Worm (Caenorhabditis elegans): ENCODE measurements around the gene ergi-3.

ergi-3 gene

DNA sequence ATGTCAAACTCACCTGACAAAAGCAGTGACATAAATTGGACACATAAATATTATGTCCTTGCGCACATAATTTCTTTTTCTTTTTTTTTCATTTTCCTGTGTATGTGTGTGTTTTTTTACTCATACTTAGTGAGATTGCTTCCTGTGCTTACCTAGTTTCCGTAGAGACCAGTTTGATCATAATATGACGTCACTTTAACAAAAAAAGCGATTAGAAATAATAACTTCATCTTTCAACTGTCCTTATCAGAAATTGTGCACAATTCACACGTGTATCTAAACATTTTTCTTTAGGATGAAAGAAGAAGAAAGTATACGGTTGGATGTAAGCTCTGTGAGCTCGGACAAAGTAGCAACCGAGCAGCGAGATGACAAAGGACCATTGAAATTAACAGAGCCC is 5.5 kb upstream of the ergi-3 start:
- TF ChIP-seq tab-1 (GFP tag; IDR thresholded peaks at IDR 0.05): no peak
- no peak for TF ChIP-seq ztf-23 (GFP tag; IDR thresholded peaks at IDR 0.05)
- no peak for TF ChIP-seq T22C8.4 (GFP tag; IDR thresholded peaks at IDR 0.05)
- TF ChIP-seq med-1 (GFP tag; optimal IDR thresholded peaks at IDR 0.05; ENCODE audit: insufficient read depth): no peak
- no peak for TF ChIP-seq cog-1 (tag; optimal IDR thresholded peaks at IDR 0.05)
- no peak for TF ChIP-seq klf-2 (GFP tag; conservative IDR thresholded peaks at IDR 0.05)
- TF ChIP-seq ref-1 (GFP tag; conservative IDR thresholded peaks at IDR 0.05): no peak
- no peak for TF ChIP-seq ztf-29 (GFP tag; IDR thresholded peaks at IDR 0.05)
- no peak for TF ChIP-seq flt-1 (GFP tag; IDR thresholded peaks at IDR 0.05)

DNA sequence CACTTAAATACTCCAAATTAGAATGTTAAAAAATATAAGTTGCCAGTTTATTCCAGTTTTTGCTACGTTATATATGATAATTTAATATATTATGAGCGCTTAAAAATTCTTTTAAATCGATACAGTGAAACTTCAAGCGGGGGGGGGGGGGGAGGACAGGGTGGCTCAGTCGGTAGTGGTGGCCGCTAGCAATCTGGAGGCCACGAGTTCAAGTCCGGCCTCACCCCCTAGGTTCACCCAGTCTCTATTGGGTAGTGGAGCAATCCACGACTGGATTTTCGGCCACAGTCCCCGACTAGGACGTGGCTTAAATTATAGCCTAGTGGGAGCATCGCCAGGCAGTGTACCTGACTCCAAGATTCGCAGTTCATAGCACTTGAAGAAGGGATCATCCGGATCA is 4.4 kb upstream of the ergi-3 start:
- TF ChIP-seq med-1 (GFP tag; optimal IDR thresholded peaks at IDR 0.05; ENCODE audit: insufficient read depth) (no peak), klf-2 (GFP tag; conservative IDR thresholded peaks at IDR 0.05) (no peak), ztf-29 (GFP tag; IDR thresholded peaks at IDR 0.05) (no peak), tab-1 (GFP tag; IDR thresholded peaks at IDR 0.05) (no peak), cog-1 (tag; optimal IDR thresholded peaks at IDR 0.05) (no peak), ztf-23 (GFP tag; IDR thresholded peaks at IDR 0.05) (no peak), T22C8.4 (GFP tag; IDR thresholded peaks at IDR 0.05) (no peak), ref-1 (GFP tag; conservative IDR thresholded peaks at IDR 0.05) (no peak), flt-1 (GFP tag; IDR thresholded peaks at IDR 0.05) (no peak)

DNA sequence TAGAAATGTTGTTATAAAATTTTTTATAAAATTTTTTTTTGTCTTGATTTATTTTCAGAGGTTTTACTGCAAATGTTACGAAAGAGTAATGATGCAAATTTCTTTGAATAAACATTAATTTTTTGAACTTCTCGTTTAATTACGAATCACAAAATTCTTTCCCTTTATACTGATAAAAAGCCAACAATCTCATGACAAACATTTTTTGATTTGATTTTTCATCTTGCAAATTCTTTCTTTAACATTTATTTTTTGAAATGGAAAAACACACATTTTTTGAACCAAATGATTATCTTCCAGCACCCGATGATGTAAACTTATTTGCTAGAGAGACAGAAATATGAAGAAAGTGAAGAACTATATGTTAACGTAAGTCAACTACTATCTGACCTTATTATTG is 3.6 kb upstream of the ergi-3 start, which contains the start of gene K09E9.1:
Gene K09E9.1, plus strand, starts transcription at position 301 of the 400 bp plus-strand sequence.
- no peak for TF ChIP-seq med-1 (GFP tag; optimal IDR thresholded peaks at IDR 0.05; ENCODE audit: insufficient read depth)
- TF ChIP-seq cog-1 (tag; optimal IDR thresholded peaks at IDR 0.05): no peak
- no peak for TF ChIP-seq ref-1 (GFP tag; conservative IDR thresholded peaks at IDR 0.05)

DNA sequence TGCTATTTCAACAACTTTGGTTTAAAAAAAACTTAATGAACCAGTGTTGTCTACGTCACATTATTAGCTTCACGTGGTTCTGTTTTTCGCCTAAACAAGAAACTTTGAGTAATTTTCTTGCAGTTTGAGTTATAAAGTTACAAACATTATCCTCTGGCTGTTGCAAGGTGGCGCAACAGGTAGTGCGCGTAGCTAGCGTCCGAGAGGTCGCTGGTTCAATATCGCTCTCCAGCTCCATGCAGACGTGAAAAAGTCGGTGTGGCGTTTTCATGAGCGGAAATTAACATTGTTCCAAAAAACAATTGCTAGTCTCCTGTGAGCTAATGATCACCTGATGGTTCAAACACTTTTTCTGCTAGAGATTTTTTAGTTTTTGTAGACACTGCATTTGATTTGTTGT is 2.7 kb upstream of the ergi-3 start:
- TF ChIP-seq flt-1 (GFP tag; IDR thresholded peaks at IDR 0.05) (peak; percentile 75), klf-2 (GFP tag; conservative IDR thresholded peaks at IDR 0.05) (no peak), med-1 (GFP tag; optimal IDR thresholded peaks at IDR 0.05; ENCODE audit: insufficient read depth) (no peak), T22C8.4 (GFP tag; IDR thresholded peaks at IDR 0.05) (no peak), tab-1 (GFP tag; IDR thresholded peaks at IDR 0.05) (peak; percentile 46; the same call in 1 of the 2 replicates), ztf-29 (GFP tag; IDR thresholded peaks at IDR 0.05) (no peak; the same call in 1 of the 2 replicates), ref-1 (GFP tag; conservative IDR thresholded peaks at IDR 0.05) (0 out of 2 replicates have a peak, but pooled peaks have one; percentile 30), ztf-23 (GFP tag; IDR thresholded peaks at IDR 0.05) (no peak), cog-1 (tag; optimal IDR thresholded peaks at IDR 0.05) (no peak)

DNA sequence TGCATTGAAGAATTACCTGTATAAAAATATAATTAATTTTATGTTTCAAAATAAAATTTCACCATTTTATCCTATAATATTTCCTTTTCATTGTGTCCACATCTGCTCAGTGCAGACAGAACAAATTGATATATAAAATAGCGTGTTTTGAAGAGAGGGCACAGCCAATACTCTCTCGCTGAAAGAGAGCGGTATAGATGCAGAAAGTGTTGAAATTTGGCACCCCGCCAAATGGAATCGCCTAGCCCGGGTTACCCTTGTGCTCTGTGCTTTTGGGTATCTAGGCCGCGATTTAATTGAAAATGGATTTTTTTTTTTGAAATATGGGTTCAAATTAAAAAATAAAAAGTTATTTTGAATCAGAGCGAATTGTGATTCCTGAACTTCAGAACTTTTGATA is 615 bp upstream of the ergi-3 start:
- TF ChIP-seq flt-1 (GFP tag; IDR thresholded peaks at IDR 0.05): no peak
- no peak for TF ChIP-seq med-1 (GFP tag; optimal IDR thresholded peaks at IDR 0.05; ENCODE audit: insufficient read depth)
- TF ChIP-seq ztf-29 (GFP tag; IDR thresholded peaks at IDR 0.05): no peak
- no peak for TF ChIP-seq cog-1 (tag; optimal IDR thresholded peaks at IDR 0.05)
- TF ChIP-seq ztf-23 (GFP tag; IDR thresholded peaks at IDR 0.05): no peak
- TF ChIP-seq klf-2 (GFP tag; conservative IDR thresholded peaks at IDR 0.05): no peak
- TF ChIP-seq tab-1 (GFP tag; IDR thresholded peaks at IDR 0.05): no peak
- no peak for TF ChIP-seq T22C8.4 (GFP tag; IDR thresholded peaks at IDR 0.05)
- TF ChIP-seq ref-1 (GFP tag; conservative IDR thresholded peaks at IDR 0.05): no peak

DNA sequence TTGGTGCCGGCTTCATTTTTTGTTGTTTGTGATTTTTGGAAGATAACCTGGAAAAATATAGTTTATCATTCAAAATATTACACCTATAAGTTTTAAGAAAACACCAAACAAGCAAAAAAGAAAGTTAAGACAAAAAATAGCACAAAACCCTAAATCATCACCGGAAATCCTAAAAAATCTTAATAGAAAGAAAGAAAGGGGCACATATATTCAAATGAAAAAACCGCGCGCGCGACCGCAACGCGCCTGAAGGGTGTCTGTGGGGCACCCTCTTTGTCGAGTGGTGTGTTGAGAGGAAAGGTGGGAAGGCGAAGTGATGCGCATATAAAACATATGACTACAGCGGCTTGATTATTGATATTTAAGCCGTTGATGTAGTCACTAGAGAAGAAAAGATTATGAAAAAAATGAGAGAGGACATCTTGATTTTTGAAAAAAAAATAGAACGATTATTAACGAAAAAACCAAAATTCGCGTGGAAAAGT is 2.8 kb downstream of the ergi-3 start, which contains the start of gene K09E9.3:
Gene K09E9.3, minus strand, starts transcription at position 51 of the 485 bp plus-strand sequence.
- TF ChIP-seq med-1 (GFP tag; optimal IDR thresholded peaks at IDR 0.05; ENCODE audit: insufficient read depth): no peak
- peak; percentile 34; the same call in 1 of the 2 replicates for TF ChIP-seq flt-1 (GFP tag; IDR thresholded peaks at IDR 0.05)
- TF ChIP-seq ztf-23 (GFP tag; IDR thresholded peaks at IDR 0.05): 0 out of 2 replicates have a peak, but pooled peaks have one; percentile 23

DNA sequence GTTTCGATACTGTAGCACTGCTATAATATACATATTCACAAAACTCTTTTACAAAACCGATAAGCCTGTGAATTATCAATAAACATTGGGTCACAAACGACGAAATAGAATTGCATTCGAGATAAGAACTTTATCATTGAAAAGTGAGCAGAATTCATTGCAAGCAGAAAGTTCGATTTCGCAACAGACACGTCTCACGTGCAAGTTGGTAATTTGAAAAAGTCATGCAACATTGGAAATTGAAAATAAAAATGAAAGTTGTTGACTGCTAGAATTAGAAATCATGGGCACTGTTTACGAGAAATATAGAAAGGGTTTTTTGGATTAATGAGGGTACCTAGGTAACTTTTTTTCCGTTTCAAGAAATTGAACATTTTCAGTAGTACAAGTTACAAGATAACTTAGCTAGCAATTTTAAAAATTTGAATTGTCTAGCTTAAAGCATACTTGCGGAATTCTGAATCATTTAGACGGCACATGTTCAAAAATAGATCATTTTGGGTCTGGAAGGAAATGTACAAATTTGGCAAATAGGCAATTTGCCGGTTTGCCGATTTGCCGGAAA is 5.9 kb downstream of the ergi-3 start:
- no peak for TF ChIP-seq med-1 (GFP tag; optimal IDR thresholded peaks at IDR 0.05; ENCODE audit: insufficient read depth)
- TF ChIP-seq ztf-23 (GFP tag; IDR thresholded peaks at IDR 0.05): no peak
- TF ChIP-seq flt-1 (GFP tag; IDR thresholded peaks at IDR 0.05): no peak
- TF ChIP-seq ref-1 (GFP tag; conservative IDR thresholded peaks at IDR 0.05): no peak
- no peak for TF ChIP-seq T22C8.4 (GFP tag; IDR thresholded peaks at IDR 0.05)
- TF ChIP-seq cog-1 (tag; optimal IDR thresholded peaks at IDR 0.05): no peak
- no peak for TF ChIP-seq ztf-29 (GFP tag; IDR thresholded peaks at IDR 0.05)
- no peak for TF ChIP-seq klf-2 (GFP tag; conservative IDR thresholded peaks at IDR 0.05)
- TF ChIP-seq tab-1 (GFP tag; IDR thresholded peaks at IDR 0.05): no peak

DNA sequence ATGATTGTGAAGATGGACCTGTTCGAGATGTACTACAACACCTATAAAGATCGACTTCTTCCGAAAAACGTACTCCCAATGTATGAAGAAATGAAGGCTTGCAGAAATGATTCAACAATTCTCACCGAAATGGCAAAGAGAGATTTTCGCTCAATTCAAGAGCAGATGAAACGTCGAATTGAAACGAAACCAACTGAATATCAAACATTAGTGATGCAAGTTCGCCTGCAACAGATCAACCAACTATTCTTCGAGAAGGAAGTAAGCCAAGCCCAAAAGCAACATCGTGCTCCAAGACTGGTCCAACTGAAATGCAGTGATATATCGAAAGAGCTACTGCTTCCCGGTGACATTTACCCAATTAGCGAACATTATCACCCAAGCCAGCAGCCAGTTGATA is 6.9 kb downstream of the ergi-3 start:
- TF ChIP-seq klf-2 (GFP tag; conservative IDR thresholded peaks at IDR 0.05) (no peak), ztf-29 (GFP tag; IDR thresholded peaks at IDR 0.05) (no peak), ref-1 (GFP tag; conservative IDR thresholded peaks at IDR 0.05) (no peak)

DNA sequence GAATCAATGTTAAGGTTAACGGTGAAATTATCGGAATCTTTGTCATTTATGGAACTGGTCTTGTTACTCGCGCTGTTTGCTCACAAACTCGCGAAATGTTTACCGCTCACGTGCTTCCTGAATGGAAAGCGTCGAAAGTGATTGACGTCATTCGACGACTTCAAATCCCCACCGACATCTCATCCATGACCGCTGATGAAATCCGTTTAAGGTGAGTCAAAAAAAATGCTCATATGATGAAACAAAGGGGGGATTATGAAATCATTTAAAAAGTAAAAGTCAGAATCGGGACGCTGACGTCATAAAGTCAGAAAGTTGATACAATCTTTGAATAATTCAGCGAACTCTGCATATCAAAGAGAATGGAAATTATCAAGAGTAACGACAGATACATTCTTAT is 8.0 kb downstream of the ergi-3 start:
- no peak for TF ChIP-seq T22C8.4 (GFP tag; IDR thresholded peaks at IDR 0.05)
- no peak for TF ChIP-seq med-1 (GFP tag; optimal IDR thresholded peaks at IDR 0.05; ENCODE audit: insufficient read depth)
- TF ChIP-seq cog-1 (tag; optimal IDR thresholded peaks at IDR 0.05): no peak
- TF ChIP-seq ztf-23 (GFP tag; IDR thresholded peaks at IDR 0.05): no peak

DNA sequence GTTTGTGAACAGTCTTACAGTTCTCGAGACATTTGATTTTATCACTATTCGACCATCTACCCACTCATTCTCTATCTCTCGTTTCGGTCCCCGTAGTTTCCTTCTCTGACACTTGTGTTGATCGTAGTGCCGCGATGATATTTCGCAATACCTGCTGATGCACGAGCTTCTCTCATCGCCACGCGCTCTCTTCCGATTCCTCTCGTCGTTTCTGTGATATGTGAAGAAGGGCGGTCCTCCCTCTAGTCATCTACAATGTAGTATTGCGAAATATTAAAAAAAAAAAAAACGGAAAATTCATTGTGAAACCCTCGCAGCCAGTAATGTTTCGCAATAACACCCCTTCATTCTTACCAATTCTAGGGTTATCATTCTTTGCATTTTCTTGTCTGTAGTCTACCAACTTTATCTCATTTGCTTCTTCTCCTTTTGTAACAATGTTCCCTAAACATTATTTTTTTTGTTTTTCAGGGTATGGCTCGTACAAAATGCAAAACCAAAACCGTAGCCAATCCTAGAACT is 9.0 kb downstream of the ergi-3 start, which contains the start of gene nipi-3:
Gene nipi-3, plus strand, starts transcription at position 472 of the 522 bp plus-strand sequence.
- TF ChIP-seq ztf-23 (GFP tag; IDR thresholded peaks at IDR 0.05) (no peak), tab-1 (GFP tag; IDR thresholded peaks at IDR 0.05) (no peak), klf-2 (GFP tag; conservative IDR thresholded peaks at IDR 0.05) (no peak), med-1 (GFP tag; optimal IDR thresholded peaks at IDR 0.05; ENCODE audit: insufficient read depth) (no peak), T22C8.4 (GFP tag; IDR thresholded peaks at IDR 0.05) (no peak), ref-1 (GFP tag; conservative IDR thresholded peaks at IDR 0.05) (no peak), ztf-29 (GFP tag; IDR thresholded peaks at IDR 0.05) (no peak), flt-1 (GFP tag; IDR thresholded peaks at IDR 0.05) (no peak)
